Worm (Caenorhabditis elegans): ENCODE results near the gene nhr-32.

DNA sequence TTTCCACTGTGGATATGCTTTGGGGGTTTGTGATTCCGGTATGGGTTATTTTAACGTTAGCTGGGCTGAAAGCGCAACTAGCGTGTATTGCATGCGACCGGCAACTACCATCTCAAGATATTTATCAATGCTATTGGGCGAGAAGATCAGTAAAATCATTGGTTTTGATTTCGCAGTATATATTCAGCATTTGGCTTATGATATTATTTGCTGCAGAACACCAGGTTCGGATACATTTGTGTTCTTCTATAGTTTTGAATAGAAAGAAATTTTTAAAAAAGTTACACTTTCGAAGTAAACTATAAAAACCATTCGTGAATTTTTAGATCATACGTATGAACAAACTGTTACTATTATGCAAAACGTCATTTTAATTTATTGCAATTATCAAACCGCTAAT is 33.8 kb upstream of the nhr-32 start:
- no peak for TF ChIP-seq flt-1 (GFP tag; IDR thresholded peaks at IDR 0.05)
- TF ChIP-seq T22C8.4 (GFP tag; IDR thresholded peaks at IDR 0.05): no peak
- no peak for TF ChIP-seq med-1 (GFP tag; optimal IDR thresholded peaks at IDR 0.05; ENCODE audit: insufficient read depth)

Measured in whole organism, midembryonic.